Fruit fly (Drosophila melanogaster) whole organism, embryonic: ENCODE measurements around the gene MESR6.

Experiments
- Abd-B ChIP-seq: fragments of 200-800 bp; sonication (Bioruptor generic); optimal IDR thresholded peaks from 2 replicates; lab custom pipeline; 2018; ENCODE audit warnings: missing biosample characterization, mild to moderate bottlenecking, missing genetic modification characterization, moderate library complexity
- BtbVII ChIP-seq: fragments of 200-800 bp; sonication (Bioruptor generic); optimal IDR thresholded peaks from 3 replicates; lab custom pipeline; 2017; ENCODE audit warnings: missing biosample characterization, mild to moderate bottlenecking, missing genetic modification characterization
- CG10366 ChIP-seq: fragments of 200-800 bp; sonication (Bioruptor generic); IDR thresholded peaks from 2 replicates; pipeline ENCODE4 v1.3.6; 2022; ENCODE audit warnings: missing biosample characterization, missing genetic modification characterization
- CG11695 ChIP-seq: fragments of 200-800 bp; sonication (Bioruptor generic); IDR thresholded peaks from 3 replicates; pipeline ENCODE4 v1.3.6; 2022; ENCODE audit warnings: missing biosample characterization, missing genetic modification characterization
- CG15073 ChIP-seq: fragments of 200-800 bp; sonication (Bioruptor generic); optimal IDR thresholded peaks from 2 replicates; lab custom pipeline; 2016; ENCODE audit warnings: missing biosample characterization, missing genetic modification characterization
- CG16863 ChIP-seq: fragments of 200-800 bp; sonication (Bioruptor generic); optimal IDR thresholded peaks from 3 replicates; lab custom pipeline; 2016; ENCODE audit warnings: missing biosample characterization, missing genetic modification characterization
- CG17568 ChIP-seq: fragments of 200-800 bp; sonication (Bioruptor generic); optimal IDR thresholded peaks from 2 replicates; lab custom pipeline; 2018; ENCODE audit warnings: missing biosample characterization, mild to moderate bottlenecking, missing genetic modification characterization, moderate library complexity
- CG17612 ChIP-seq: fragments of 200-800 bp; sonication (Bioruptor generic); IDR thresholded peaks from 2 replicates; pipeline ENCODE4 v1.3.6; 2022; ENCODE audit warnings: missing biosample characterization, missing genetic modification characterization
- CG30020 ChIP-seq: fragments of 200-800 bp; optimal IDR thresholded peaks from 2 replicates; lab custom pipeline; 2019; ENCODE audit warnings: missing biosample characterization, mild to moderate bottlenecking, missing genetic modification characterization, moderate library complexity
- CG31388 ChIP-seq: fragments of 200-800 bp; sonication (Bioruptor generic); optimal IDR thresholded peaks from 2 replicates; lab custom pipeline; 2016; ENCODE audit warnings: missing biosample characterization, missing genetic modification characterization
- CG34224 ChIP-seq: fragments of 200-800 bp; sonication (Bioruptor generic); IDR thresholded peaks from 3 replicates; pipeline ENCODE4 v1.3.6; 2022; ENCODE audit warnings: missing biosample characterization, missing genetic modification characterization; ENCODE audit not compliant: partially characterized antibody
- CG3726 ChIP-seq: fragments of 200-800 bp; sonication (Bioruptor generic); IDR thresholded peaks from 3 replicates; pipeline ENCODE4, ENCODE4 v1.3.6; 2022; ENCODE audit warnings: missing biosample characterization, missing genetic modification characterization
- CG4360 ChIP-seq: fragments of 200-800 bp; sonication (Bioruptor generic); IDR thresholded peaks from 2 replicates; pipeline ENCODE4 v1.3.6; 2022; ENCODE audit warnings: missing biosample characterization, missing genetic modification characterization
- CG9817 ChIP-seq: fragments of 200-800 bp; sonication (Bioruptor generic); optimal IDR thresholded peaks from 2 replicates; lab custom pipeline; 2018; ENCODE audit warnings: missing biosample characterization, mild to moderate bottlenecking, missing genetic modification characterization, moderate library complexity
- D19A ChIP-seq: fragments of 200-800 bp; optimal IDR thresholded peaks from 3 replicates; lab custom pipeline; 2019; ENCODE audit warnings: missing biosample characterization, mild to moderate bottlenecking, missing genetic modification characterization, moderate library complexity
- Doc3 ChIP-seq: fragments of 200-800 bp; sonication (Bioruptor generic); IDR thresholded peaks from 3 replicates; pipeline ENCODE4 v1.3.6; 2022; ENCODE audit warnings: missing biosample characterization, missing genetic modification characterization; ENCODE audit not compliant: partially characterized antibody
- ERR ChIP-seq: fragments of 200-800 bp; sonication (Bioruptor generic); optimal IDR thresholded peaks from 2 replicates; lab custom pipeline; 2016; ENCODE audit warnings: missing biosample characterization, missing genetic modification characterization
- Elba2 ChIP-seq: fragments of 200-800 bp; sonication (Bioruptor generic); optimal IDR thresholded peaks from 3 replicates; lab custom pipeline; 2016; ENCODE audit warnings: missing biosample characterization, missing genetic modification characterization
- Fer3 ChIP-seq: fragments of 200-800 bp; sonication (Bioruptor generic); optimal IDR thresholded peaks from 2 replicates; lab custom pipeline; 2018; ENCODE audit warnings: missing biosample characterization, mild to moderate bottlenecking, missing genetic modification characterization, moderate library complexity
- HLHmδ ChIP-seq: fragments of 200-800 bp; sonication (Bioruptor generic); optimal IDR thresholded peaks from 2 replicates; lab custom pipeline; 2018; ENCODE audit warnings: missing biosample characterization, mild to moderate bottlenecking, missing genetic modification characterization, moderate library complexity
- Med ChIP-seq: fragments of 200-800 bp; sonication (Bioruptor generic); peaks from one replicate; lab custom pipeline; 2016; ENCODE audit warnings: missing biosample characterization, missing genetic modification characterization, mild to moderate bottlenecking, inconsistent platforms, moderate library complexity
- NC2β ChIP-seq: fragments of 200-800 bp; sonication (Bioruptor generic); optimal IDR thresholded peaks from 2 replicates; lab custom pipeline; 2016; ENCODE audit warnings: missing biosample characterization, missing genetic modification characterization
- NfI ChIP-seq: fragments of 200-800 bp; sonication (Bioruptor generic); optimal IDR thresholded peaks from 3 replicates; lab custom pipeline; 2018; ENCODE audit warnings: missing biosample characterization, mild to moderate bottlenecking, missing genetic modification characterization, moderate library complexity
- Pdp1 ChIP-seq, 2 experiments: fragments of 200-800 bp; sonication (Bioruptor generic); optimal IDR thresholded peaks; 3 replicates each; lab custom pipeline; 2016; ENCODE audit warnings: missing biosample characterization in 2 of 2, missing genetic modification characterization in 2 of 2, mild to moderate bottlenecking in 1 of 2, moderate library complexity in 1 of 2
- Scr ChIP-seq: fragments of 200-800 bp; sonication (Bioruptor generic); IDR thresholded peaks from 2 replicates; pipeline ENCODE4 v1.3.6; 2022; ENCODE audit warnings: missing biosample characterization, missing genetic modification characterization; ENCODE audit not compliant: partially characterized antibody
- Trl ChIP-seq, 3 experiments: fragments of >200 bp in 2 of 3; fragments of 200-800 bp in 1 of 3; sonication (Bioruptor generic) in 1 of 3; optimal IDR thresholded peaks; 2 replicates in 1 of 3; 3 replicates in 2 of 3; lab custom pipeline; 2016 to 2017; ENCODE audit warnings: missing biosample characterization in 1 of 3, missing genetic modification characterization in 1 of 3
- Vsx1 ChIP-seq: fragments of 200-800 bp; sonication (Bioruptor generic); optimal IDR thresholded peaks from 2 replicates; lab custom pipeline; 2017; ENCODE audit warnings: missing biosample characterization, mild to moderate bottlenecking, missing genetic modification characterization, missing genetic modification reagents
- aop ChIP-seq: fragments of 200-800 bp; sonication (Bioruptor generic); IDR thresholded peaks from 2 replicates; pipeline ENCODE4 v1.3.6; 2022; ENCODE audit warnings: missing biosample characterization, missing genetic modification characterization
- az2 ChIP-seq: fragments of 200-800 bp; sonication (Bioruptor generic); optimal IDR thresholded peaks from 3 replicates; lab custom pipeline; 2016; ENCODE audit warnings: missing biosample characterization, missing genetic modification characterization
- bbx ChIP-seq: fragments of 200-800 bp; sonication (Bioruptor generic); IDR thresholded peaks from 2 replicates; pipeline ENCODE4 v1.3.6; 2022; ENCODE audit warnings: missing biosample characterization, missing genetic modification characterization; ENCODE audit not compliant: partially characterized antibody
- cg ChIP-seq: fragments of 200-800 bp; sonication (Bioruptor generic); optimal IDR thresholded peaks from 3 replicates; lab custom pipeline; 2019; ENCODE audit warnings: missing biosample characterization, mild to moderate bottlenecking, missing genetic modification characterization, moderate library complexity
- chinmo ChIP-seq: fragments of 200-800 bp; sonication (Bioruptor generic); IDR thresholded peaks from 4 replicates; pipeline ENCODE4 v1.3.6; 2022; ENCODE audit warnings: missing biosample characterization, missing genetic modification characterization; ENCODE audit not compliant: partially characterized antibody
- crol ChIP-seq: fragments of 200-800 bp; sonication (Bioruptor generic); IDR thresholded peaks from 2 replicates; pipeline ENCODE4 v1.3.6; 2022; ENCODE audit warnings: missing biosample characterization, missing genetic modification characterization
- danr ChIP-seq: fragments of 200-800 bp; sonication (Bioruptor generic); IDR thresholded peaks from 2 replicates; pipeline ENCODE4 v1.3.6; 2022; ENCODE audit warnings: missing biosample characterization, missing genetic modification characterization
- dm ChIP-seq: fragments of 200-800 bp; sonication (Bioruptor generic); optimal IDR thresholded peaks from 3 replicates; lab custom pipeline; 2016; ENCODE audit warnings: missing biosample characterization, missing genetic modification characterization
- fru ChIP-seq: fragments of >200 bp; optimal IDR thresholded peaks from 2 replicates; lab custom pipeline; 2017
- gcm ChIP-seq: fragments of 200-800 bp; sonication (Bioruptor generic); optimal IDR thresholded peaks from 2 replicates; lab custom pipeline; 2019; ENCODE audit warnings: missing biosample characterization, mild to moderate bottlenecking, missing genetic modification characterization, moderate library complexity
- gfzf ChIP-seq: fragments of 200-800 bp; sonication (Bioruptor generic); optimal IDR thresholded peaks from 2 replicates; lab custom pipeline; 2016; ENCODE audit warnings: missing biosample characterization, mild to moderate bottlenecking, missing genetic modification characterization, moderate library complexity
- kni ChIP-seq: fragments of 200-800 bp; sonication (Bioruptor generic); optimal IDR thresholded peaks from 3 replicates; lab custom pipeline; 2017; ENCODE audit warnings: mild to moderate bottlenecking, missing biosample characterization, missing genetic modification reagents, missing genetic modification characterization
- nerfin-1 ChIP-seq: fragments of 200-800 bp; sonication (Bioruptor generic); optimal IDR thresholded peaks from 3 replicates; lab custom pipeline; 2019; ENCODE audit warnings: missing biosample characterization, mild to moderate bottlenecking, missing genetic modification characterization, moderate library complexity
- nom ChIP-seq: fragments of 200-800 bp; sonication (Bioruptor generic); optimal IDR thresholded peaks from 2 replicates; lab custom pipeline; 2017; ENCODE audit warnings: missing biosample characterization, missing genetic modification characterization, mild to moderate bottlenecking, moderate library complexity, missing genetic modification reagents
- pros ChIP-seq: fragments of 200-800 bp; sonication (Bioruptor generic); optimal IDR thresholded peaks from 3 replicates; lab custom pipeline; 2019; ENCODE audit warnings: missing biosample characterization, mild to moderate bottlenecking, missing genetic modification characterization, moderate library complexity
- salm ChIP-seq: fragments of 200-800 bp; sonication (Bioruptor generic); optimal IDR thresholded peaks from 2 replicates; lab custom pipeline; 2018; ENCODE audit warnings: missing biosample characterization, mild to moderate bottlenecking, missing genetic modification characterization
- sd ChIP-seq: fragments of 200-800 bp; sonication (Bioruptor generic); optimal IDR thresholded peaks from 3 replicates; lab custom pipeline; 2018; ENCODE audit warnings: missing biosample characterization, mild to moderate bottlenecking, missing genetic modification characterization, moderate library complexity
- sob ChIP-seq: fragments of 200-800 bp; sonication (Bioruptor generic); IDR thresholded peaks from 2 replicates; pipeline ENCODE4 v1.3.6; 2022; ENCODE audit warnings: missing biosample characterization, missing genetic modification characterization
- sr ChIP-seq: fragments of 200-800 bp; sonication (Bioruptor generic); IDR thresholded peaks from 3 replicates; pipeline ENCODE4 v1.3.6; 2022; ENCODE audit warnings: missing biosample characterization, missing genetic modification characterization
- tio ChIP-seq: fragments of 200-800 bp; sonication (Bioruptor generic); optimal IDR thresholded peaks from 2 replicates; lab custom pipeline; 2017; ENCODE audit warnings: missing biosample characterization, missing genetic modification characterization, inconsistent platforms
- vvl ChIP-seq: fragments of 200-800 bp; sonication (Bioruptor generic); IDR thresholded peaks from 2 replicates; pipeline ENCODE4 v1.3.6; 2022; ENCODE audit warnings: missing biosample characterization, missing genetic modification characterization
- zen2 ChIP-seq: fragments of 200-800 bp; sonication (Bioruptor generic); IDR thresholded peaks from 3 replicates; pipeline ENCODE4 v1.3.6; 2022; ENCODE audit warnings: missing biosample characterization, missing genetic modification characterization; ENCODE audit not compliant: partially characterized antibody

MESR6 gene

DNA sequence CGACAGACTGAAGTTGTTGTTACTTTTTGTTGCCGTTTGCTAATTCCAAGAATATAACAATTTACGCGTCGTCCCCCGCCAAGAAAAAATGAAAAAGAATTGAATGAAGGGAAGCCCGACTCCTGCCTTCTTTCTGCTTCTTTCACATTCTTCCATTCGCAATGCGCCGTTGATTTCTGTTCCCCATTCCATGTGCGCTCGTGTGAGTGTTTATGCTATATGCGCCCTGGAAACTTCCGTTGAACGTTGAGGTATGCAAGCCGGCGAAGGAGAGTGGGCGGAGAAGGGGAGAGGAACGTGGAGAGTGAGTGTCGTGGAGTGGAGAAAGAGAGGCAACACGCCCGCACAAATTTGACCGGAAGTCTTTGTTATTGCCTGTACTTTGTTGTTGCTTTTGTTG, 13.4 kb upstream of the MESR6 start:
- TF ChIP-seq salm (tag; lab: Kevin White, UChicago) (no peak), vvl (0 out of 2 replicates have a peak, but pooled peaks have one; percentile 14), Pdp1 (GFP tag; optimal IDR thresholded peaks at IDR 0.05; lab: Kevin White, UChicago) (no peak), aop (GFP tag; lab: Robert Waterston, UW) (peak; percentile 88), gcm (GFP tag; lab: Kevin White, UChicago) (peak; percentile 63), kni (GFP tag; lab: Kevin White, UChicago) (peak; percentile 21), CG15073 (GFP tag; lab: Kevin White, UChicago) (no peak), CG30020 (no peak), nerfin-1 (tag; lab: Kevin White, UChicago) (peak; percentile 30), sr (GFP tag; lab: Robert Waterston, UW) (peak; percentile 72; the same call in 2 of the 3 replicates), Scr (GFP tag; lab: Robert Waterston, UW) (no peak), CG31388 (no peak), Doc3 (no peak), CG10366 (no peak), CG4360 (GFP tag; lab: Robert Waterston, UW) (0 out of 2 replicates have a peak, but pooled peaks have one; percentile 24), sd (peak; percentile 81), D19A (no peak), crol (GFP tag; lab: Robert Waterston, UW) (peak; percentile 86), Elba2 (GFP tag; lab: Kevin White, UChicago) (no peak), CG34224 (GFP tag; lab: Robert Waterston, UW) (no peak), BtbVII (GFP tag; lab: Kevin White, UChicago) (no peak), Trl (optimal IDR thresholded peaks at IDR 0.05; lab: Kevin White, UChicago) (peak; percentile 11 to 38), Trl (GFP tag; optimal IDR thresholded peaks at IDR 0.05; lab: Kevin White, UChicago) (no peak), az2 (GFP tag; lab: Kevin White, UChicago) (no peak), HLHmδ (no peak), pros (GFP tag; lab: Kevin White, UChicago) (peak; percentile 1), Med (GFP tag; lab: Kevin White, UChicago) (peak; percentile 36), CG17568 (GFP tag; lab: Kevin White, UChicago) (no peak), tio (no peak), bbx (GFP tag; lab: Robert Waterston, UW) (no peak), nom (GFP tag; lab: Kevin White, UChicago) (peak; percentile 6), fru (lab: Kevin White, UChicago) (no peak), chinmo (GFP tag; lab: Robert Waterston, UW) (0 out of 4 replicates have a peak, but pooled peaks have one; percentile 55), danr (GFP tag; lab: Robert Waterston, UW) (no peak), Fer3 (no peak), cg (GFP tag; lab: Kevin White, UChicago) (peak; percentile 18)

DNA sequence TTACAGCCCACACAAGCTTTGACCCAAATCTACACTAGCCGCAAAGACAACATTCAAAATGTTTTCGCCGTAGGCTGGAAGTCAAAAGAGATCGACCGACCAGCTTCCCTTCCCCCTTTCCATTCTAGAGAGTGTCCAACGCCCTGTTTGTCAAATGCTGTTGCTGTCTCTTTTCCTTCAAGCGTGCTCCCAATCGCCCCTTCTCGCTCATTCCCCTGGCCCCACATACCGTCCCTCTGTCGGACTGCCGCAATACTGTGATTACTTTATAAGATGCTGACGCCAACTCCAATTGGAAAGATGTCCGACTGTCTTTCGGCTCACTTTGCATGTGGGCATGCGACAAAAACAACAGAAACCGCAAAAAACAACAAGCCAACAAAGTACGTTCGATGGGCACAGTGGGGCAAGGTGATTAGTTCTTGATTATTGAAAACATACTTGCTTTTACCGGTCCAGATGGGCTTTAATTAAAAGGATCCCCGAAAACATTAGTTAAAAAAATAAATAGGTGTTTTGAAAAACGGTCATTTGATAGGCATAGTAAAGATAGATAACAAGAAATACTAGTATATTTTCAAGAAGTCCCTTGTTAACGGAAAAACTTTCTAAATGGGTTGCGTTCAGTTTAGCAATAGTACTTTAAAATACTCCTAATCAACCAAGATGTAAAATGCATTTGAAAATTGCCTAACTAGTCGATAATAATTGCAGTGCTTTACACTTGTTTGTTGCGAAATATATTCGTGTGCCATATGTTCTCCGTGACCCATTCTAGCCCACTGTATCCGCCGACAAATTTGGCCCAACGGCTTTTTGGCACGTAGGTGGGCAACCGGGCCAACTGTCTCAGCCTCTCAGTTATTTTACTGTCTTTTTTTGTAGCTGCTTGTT, 12.4 kb upstream of the MESR6 start:
- TF ChIP-seq dm (GFP tag; lab: Kevin White, UChicago) (no peak), NfI (GFP tag; lab: Kevin White, UChicago) (peak; percentile 14), zen2 (GFP tag; lab: Robert Waterston, UW) (no peak), NC2β (GFP tag; lab: Kevin White, UChicago) (no peak), gfzf (no peak), CG9817 (tag; lab: Kevin White, UChicago) (peak; percentile 1), bbx (GFP tag; lab: Robert Waterston, UW) (no peak), CG16863 (GFP tag; lab: Kevin White, UChicago) (peak; percentile 7), CG17612 (GFP tag; lab: Robert Waterston, UW) (no peak), CG3726 (GFP tag; lab: Robert Waterston, UW) (no peak), sd (no peak), Vsx1 (no peak), sob (GFP tag; lab: Robert Waterston, UW) (no peak), CG11695 (GFP tag; lab: Robert Waterston, UW) (no peak), ERR (GFP tag; lab: Kevin White, UChicago) (no peak), Abd-B (GFP tag; lab: Kevin White, UChicago) (no peak)
